Worm (Caenorhabditis elegans): ENCODE results near the gene Y5F2A.4.

The Y5F2A.4 gene

DNA sequence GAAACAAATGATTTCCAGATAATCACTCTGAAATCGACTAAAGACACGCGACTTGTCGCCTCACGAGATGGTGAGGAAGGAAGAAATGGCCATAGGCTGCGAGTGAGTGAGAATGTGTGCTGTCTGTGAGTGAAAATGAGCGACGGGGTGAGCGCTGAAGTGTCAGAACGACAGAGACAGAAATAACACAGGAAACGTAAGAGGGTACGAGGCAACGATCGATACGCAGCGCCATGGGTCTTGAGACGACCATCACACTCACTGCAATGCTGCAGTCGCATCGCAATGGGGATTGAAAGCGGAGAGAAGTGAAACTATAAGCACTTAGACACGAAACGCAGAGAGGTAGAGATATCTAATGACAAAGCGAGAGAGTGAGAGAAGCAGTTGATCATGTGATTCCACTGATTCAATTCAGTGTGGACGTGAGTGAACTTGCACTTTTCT, 4.4 kb upstream of the Y5F2A.4 start:
- TF ChIP-seq ceh-36 (tag; optimal IDR thresholded peaks at IDR 0.05) (no peak), pes-1 (GFP tag; IDR thresholded peaks at IDR 0.05) (no peak), hmg-4 (GFP tag; optimal IDR thresholded peaks at IDR 0.05) (peak; percentile 51), flt-1 (GFP tag; IDR thresholded peaks at IDR 0.05) (no peak), B0310.2 (tag; optimal IDR thresholded peaks at IDR 0.05) (no peak), F13C5.2 (tag; optimal IDR thresholded peaks at IDR 0.05) (peak; percentile 80), hmbx-1 (tag; optimal IDR thresholded peaks at IDR 0.05) (no peak), tbx-37 (GFP tag; conservative IDR thresholded peaks at IDR 0.05) (0 out of 2 replicates have a peak, but pooled peaks have one; percentile 9), ceh-13 (GFP tag; optimal IDR thresholded peaks at IDR 0.05) (no peak)

DNA sequence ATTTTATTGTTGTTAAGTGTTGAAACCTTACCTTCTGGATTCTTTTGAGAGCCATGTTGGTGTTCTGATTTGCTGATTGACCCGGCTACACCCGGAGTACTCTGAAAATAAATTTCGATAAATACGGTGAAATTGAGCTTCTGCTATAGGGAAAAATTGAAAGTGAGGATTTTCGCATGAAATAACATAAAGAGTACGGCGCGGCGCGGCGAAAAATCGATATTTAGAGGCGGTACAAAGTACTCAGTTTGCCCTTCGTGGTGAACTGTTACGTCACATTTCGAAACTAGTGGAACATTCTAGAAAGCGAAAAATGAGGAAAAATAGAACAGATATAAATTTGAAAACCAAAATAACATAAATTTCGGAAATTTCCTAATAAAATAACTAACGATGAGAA, 3.8 kb upstream of the Y5F2A.4 start, which contains the start of gene let-70:
TSS of gene let-70 (minus strand) at position 101 of the 400 bp plus-strand sequence.
- TF ChIP-seq aly-1 (tag; optimal IDR thresholded peaks at IDR 0.05) (no peak), tbx-11 (GFP tag; IDR thresholded peaks at IDR 0.05) (no peak), ceh-36 (tag; optimal IDR thresholded peaks at IDR 0.05) (no peak), sea-1 (GFP tag; conservative IDR thresholded peaks at IDR 0.05) (no peak), ets-7 (tag; optimal IDR thresholded peaks at IDR 0.05) (no peak), tbx-37 (GFP tag; conservative IDR thresholded peaks at IDR 0.05) (no peak), ceh-13 (GFP tag; optimal IDR thresholded peaks at IDR 0.05) (no peak), B0310.2 (tag; optimal IDR thresholded peaks at IDR 0.05) (no peak), hnd-1 (tag; optimal IDR thresholded peaks at IDR 0.05) (no peak), scrt-1 (GFP tag; IDR thresholded peaks at IDR 0.05) (no peak), hmbx-1 (tag; optimal IDR thresholded peaks at IDR 0.05) (no peak), tra-4 (tag; optimal IDR thresholded peaks at IDR 0.05) (no peak), hmg-4 (GFP tag; optimal IDR thresholded peaks at IDR 0.05) (no peak), ama-1 (optimal IDR thresholded peaks at IDR 0.05) (no peak), F13C5.2 (tag; optimal IDR thresholded peaks at IDR 0.05) (no peak), pes-1 (GFP tag; IDR thresholded peaks at IDR 0.05) (no peak), flt-1 (GFP tag; IDR thresholded peaks at IDR 0.05) (no peak)

DNA sequence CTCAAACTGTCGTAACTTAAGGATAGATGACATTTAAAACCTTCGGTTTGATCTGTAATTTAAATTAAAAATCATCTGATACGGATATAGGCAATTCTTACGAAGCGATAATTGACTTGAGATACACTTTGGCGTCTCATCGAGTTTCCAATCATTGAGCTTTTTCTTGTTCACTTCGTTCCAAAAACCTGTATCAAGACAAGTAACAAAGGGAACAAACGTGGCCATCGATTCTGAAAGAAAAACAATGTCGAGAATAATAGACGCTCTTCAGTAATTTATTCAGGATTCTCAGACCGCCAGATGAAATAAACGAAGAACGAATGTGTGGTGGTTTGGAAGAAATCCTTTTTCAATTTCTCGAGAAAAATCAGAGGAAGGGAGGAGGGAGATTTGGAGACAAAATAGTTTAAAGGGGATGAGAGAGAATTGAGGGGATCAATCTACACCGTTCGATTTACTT, 2.5 kb upstream of the Y5F2A.4 start, which contains the start of gene atg-7:
TSS of gene atg-7 (minus strand) at position 233 of the 463 bp plus-strand sequence.
- TF ChIP-seq aly-1 (tag; optimal IDR thresholded peaks at IDR 0.05): no peak
- TF ChIP-seq ama-1 (optimal IDR thresholded peaks at IDR 0.05): no peak
- no peak for TF ChIP-seq pes-1 (GFP tag; IDR thresholded peaks at IDR 0.05)
- no peak for TF ChIP-seq ceh-36 (tag; optimal IDR thresholded peaks at IDR 0.05)
- no peak for TF ChIP-seq hmbx-1 (tag; optimal IDR thresholded peaks at IDR 0.05)
- no peak for TF ChIP-seq sea-1 (GFP tag; conservative IDR thresholded peaks at IDR 0.05)
- no peak for TF ChIP-seq F13C5.2 (tag; optimal IDR thresholded peaks at IDR 0.05)
- TF ChIP-seq ets-7 (tag; optimal IDR thresholded peaks at IDR 0.05): no peak
- TF ChIP-seq tbx-37 (GFP tag; conservative IDR thresholded peaks at IDR 0.05): no peak

DNA sequence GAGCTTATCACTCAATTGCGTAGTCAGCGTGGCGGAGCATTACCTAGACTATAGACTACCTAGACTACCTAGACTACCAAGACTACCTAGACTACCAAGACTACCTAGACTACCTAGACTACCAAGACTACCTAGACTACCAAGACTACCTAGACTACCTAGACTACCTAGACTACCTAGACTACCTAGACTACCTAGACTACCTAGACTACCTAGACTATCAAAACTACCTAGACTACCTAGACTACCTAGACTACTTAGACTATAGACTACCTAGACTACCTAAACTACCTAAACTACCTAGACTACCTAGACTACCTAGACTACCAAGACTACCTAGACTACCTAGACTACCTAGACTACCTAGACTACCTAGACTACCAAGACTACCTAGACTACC, 7.5 kb downstream of the Y5F2A.4 start:
- TF ChIP-seq hnd-1 (tag; optimal IDR thresholded peaks at IDR 0.05): peak; percentile 29

DNA sequence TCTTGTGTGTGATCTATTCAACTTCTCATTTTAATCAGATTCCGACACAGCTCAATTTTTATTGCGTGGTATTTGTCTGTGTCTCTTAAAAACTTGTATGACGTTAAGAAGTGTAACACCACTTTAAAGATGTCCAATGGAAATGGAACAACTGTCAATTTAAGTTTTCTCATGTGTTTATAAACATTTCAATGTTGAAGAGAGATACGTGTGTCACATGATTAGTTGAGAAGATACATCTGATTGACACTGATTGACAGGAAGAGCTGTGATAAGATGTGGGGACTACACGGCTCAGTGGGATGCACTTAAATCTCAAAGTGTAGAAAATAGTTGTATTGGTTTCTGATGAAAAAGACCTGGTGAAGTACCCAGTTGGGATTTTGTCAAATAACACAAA, 10.1 kb downstream of the Y5F2A.4 start:
- TF ChIP-seq tra-4 (tag; optimal IDR thresholded peaks at IDR 0.05) (no peak), hmg-4 (GFP tag; optimal IDR thresholded peaks at IDR 0.05) (no peak), ceh-36 (tag; optimal IDR thresholded peaks at IDR 0.05) (no peak), ets-7 (tag; optimal IDR thresholded peaks at IDR 0.05) (no peak), aly-1 (tag; optimal IDR thresholded peaks at IDR 0.05) (no peak), sea-1 (GFP tag; conservative IDR thresholded peaks at IDR 0.05) (no peak), tbx-11 (GFP tag; IDR thresholded peaks at IDR 0.05) (no peak), tbx-37 (GFP tag; conservative IDR thresholded peaks at IDR 0.05) (no peak), pes-1 (GFP tag; IDR thresholded peaks at IDR 0.05) (no peak), B0310.2 (tag; optimal IDR thresholded peaks at IDR 0.05) (no peak), hmbx-1 (tag; optimal IDR thresholded peaks at IDR 0.05) (no peak), ceh-13 (GFP tag; optimal IDR thresholded peaks at IDR 0.05) (no peak), F13C5.2 (tag; optimal IDR thresholded peaks at IDR 0.05) (no peak), scrt-1 (GFP tag; IDR thresholded peaks at IDR 0.05) (no peak), ama-1 (optimal IDR thresholded peaks at IDR 0.05) (no peak), flt-1 (GFP tag; IDR thresholded peaks at IDR 0.05) (no peak), hnd-1 (tag; optimal IDR thresholded peaks at IDR 0.05) (no peak)

DNA sequence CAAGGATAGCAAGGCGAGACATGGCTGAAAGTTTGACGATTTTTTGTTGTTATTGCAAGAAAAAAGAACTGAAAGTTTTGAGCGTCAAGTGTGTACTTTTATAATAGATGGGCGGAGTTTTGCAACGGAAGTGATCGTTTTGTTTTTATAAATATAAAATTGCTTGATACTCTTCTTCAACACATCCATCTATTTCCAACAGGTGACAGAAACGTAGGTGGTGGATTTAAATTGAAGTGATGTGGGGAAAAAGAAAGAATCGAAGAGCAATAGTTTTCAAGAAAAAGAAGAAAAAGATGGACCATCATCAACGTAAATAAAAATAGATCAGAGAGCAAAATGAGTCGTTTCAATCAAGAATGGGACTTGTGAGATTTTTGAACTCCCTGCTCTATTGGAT, 11.4 kb downstream of the Y5F2A.4 start, which contains the start of gene ttr-17:
TSS of gene ttr-17 (minus strand) at position 24 of the 400 bp plus-strand sequence.
- TF ChIP-seq hmbx-1 (tag; optimal IDR thresholded peaks at IDR 0.05) (no peak), ama-1 (optimal IDR thresholded peaks at IDR 0.05) (no peak), flt-1 (GFP tag; IDR thresholded peaks at IDR 0.05) (no peak), ceh-13 (GFP tag; optimal IDR thresholded peaks at IDR 0.05) (no peak), pes-1 (GFP tag; IDR thresholded peaks at IDR 0.05) (no peak), hnd-1 (tag; optimal IDR thresholded peaks at IDR 0.05) (no peak), tbx-37 (GFP tag; conservative IDR thresholded peaks at IDR 0.05) (no peak), sea-1 (GFP tag; conservative IDR thresholded peaks at IDR 0.05) (no peak), tra-4 (tag; optimal IDR thresholded peaks at IDR 0.05) (no peak), aly-1 (tag; optimal IDR thresholded peaks at IDR 0.05) (no peak), tbx-11 (GFP tag; IDR thresholded peaks at IDR 0.05) (no peak), ceh-36 (tag; optimal IDR thresholded peaks at IDR 0.05) (no peak), scrt-1 (GFP tag; IDR thresholded peaks at IDR 0.05) (no peak), F13C5.2 (tag; optimal IDR thresholded peaks at IDR 0.05) (no peak), hmg-4 (GFP tag; optimal IDR thresholded peaks at IDR 0.05) (no peak), B0310.2 (tag; optimal IDR thresholded peaks at IDR 0.05) (no peak)

DNA sequence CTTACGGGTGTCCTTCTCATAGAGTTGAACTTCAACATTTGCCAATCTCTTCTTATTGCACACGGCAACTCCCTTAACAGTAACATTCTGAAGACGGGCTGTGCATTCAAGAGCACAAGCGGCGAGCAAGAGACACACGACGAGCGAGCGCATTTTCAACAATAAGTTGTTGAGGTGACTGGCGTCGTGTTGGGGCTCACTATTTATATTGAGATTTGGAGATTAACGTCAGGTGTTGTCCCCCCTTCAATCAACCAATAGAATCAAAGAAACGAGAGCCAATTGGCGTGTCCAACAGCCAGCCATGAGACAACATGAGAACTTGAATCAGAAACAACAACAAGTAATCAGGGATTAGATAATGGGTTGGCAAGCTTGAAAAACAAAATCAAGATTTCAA, 14.4 kb downstream of the Y5F2A.4 start, which contains the start of gene ttr-16:
TSS of gene ttr-16 (minus strand) at position 176 of the 400 bp plus-strand sequence.
- no peak for TF ChIP-seq B0310.2 (tag; optimal IDR thresholded peaks at IDR 0.05)
- no peak for TF ChIP-seq ceh-36 (tag; optimal IDR thresholded peaks at IDR 0.05)
- TF ChIP-seq sea-1 (GFP tag; conservative IDR thresholded peaks at IDR 0.05): no peak
- TF ChIP-seq F13C5.2 (tag; optimal IDR thresholded peaks at IDR 0.05): no peak
- no peak for TF ChIP-seq hnd-1 (tag; optimal IDR thresholded peaks at IDR 0.05)
- no peak for TF ChIP-seq hmbx-1 (tag; optimal IDR thresholded peaks at IDR 0.05)
- no peak for TF ChIP-seq pes-1 (GFP tag; IDR thresholded peaks at IDR 0.05)
- no peak for TF ChIP-seq aly-1 (tag; optimal IDR thresholded peaks at IDR 0.05)
- TF ChIP-seq ama-1 (optimal IDR thresholded peaks at IDR 0.05): no peak
- TF ChIP-seq tra-4 (tag; optimal IDR thresholded peaks at IDR 0.05): no peak
- no peak for TF ChIP-seq tbx-11 (GFP tag; IDR thresholded peaks at IDR 0.05)
- TF ChIP-seq scrt-1 (GFP tag; IDR thresholded peaks at IDR 0.05): no peak
- no peak for TF ChIP-seq flt-1 (GFP tag; IDR thresholded peaks at IDR 0.05)
- no peak for TF ChIP-seq ceh-13 (GFP tag; optimal IDR thresholded peaks at IDR 0.05)
- no peak for TF ChIP-seq ets-7 (tag; optimal IDR thresholded peaks at IDR 0.05)
- TF ChIP-seq hmg-4 (GFP tag; optimal IDR thresholded peaks at IDR 0.05): no peak
- TF ChIP-seq tbx-37 (GFP tag; conservative IDR thresholded peaks at IDR 0.05): no peak
